Worm (Caenorhabditis elegans) whole organism, L4/young adult: ENCODE measurements around the gene srh-171.

ENCODE experiments used
- W03F9.2 ChIP-seq: fragments of 150-350 bp; optimal IDR thresholded peaks from 2 replicates; lab custom pipeline; 2014; ENCODE audit warnings: missing biosample characterization, missing genetic modification characterization
- him-1 ChIP-seq: sonication (generic microtip); optimal IDR thresholded peaks from 2 replicates; lab custom pipeline; 2016; ENCODE audit warnings: missing genotype, missing genetic modification reagents, missing genetic modification characterization, missing compliant biosample characterization

DNA sequence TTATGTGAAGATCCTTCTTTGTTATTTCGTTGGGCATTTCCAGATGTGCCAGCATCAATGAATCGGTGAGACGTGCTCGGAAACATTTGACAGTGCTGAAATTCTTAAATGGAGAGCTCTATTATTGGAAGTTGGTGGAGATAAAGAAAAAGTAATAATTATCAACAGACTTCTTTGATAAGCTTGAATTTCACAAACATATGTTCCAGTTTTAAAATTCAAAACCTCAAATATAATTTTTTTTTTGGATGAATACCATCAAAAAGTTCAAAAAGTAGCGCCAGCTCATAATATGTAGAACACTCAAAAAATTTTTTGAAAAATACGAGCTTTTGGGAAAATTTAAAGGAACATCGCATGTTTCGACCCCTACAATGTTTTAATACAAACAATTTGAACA is 28.6 kb downstream of the srh-171 start, which contains the start of gene Y60A3A.25:
- no peak for TF ChIP-seq him-1 (tag; lab: Kevin White, UChicago)
- TF ChIP-seq W03F9.2 (tag; lab: Kevin White, UChicago): no peak
